Worm (Caenorhabditis elegans) whole organism, young adult: ENCODE results near the gene srz-75.

ENCODE experiments used
- D2030.7 ChIP-seq: fragments of 200-800 bp; sonication (Bioruptor generic); IDR thresholded peaks from 2 replicates; pipeline ENCODE4 v1.3.6; 2022; ENCODE audit warnings: missing genetic modification reagents, missing genetic modification characterization, missing compliant biosample characterization
- T07F8.4 ChIP-seq: sonication (generic microtip); optimal IDR thresholded peaks from 2 replicates; lab custom pipeline; 2016; ENCODE audit warnings: mild to moderate bottlenecking, missing genetic modification characterization, moderate library complexity, missing compliant biosample characterization
- ccch-3 ChIP-seq: fragments of 200-800 bp; sonication (Bioruptor generic); optimal IDR thresholded peaks from 2 replicates; lab custom pipeline; 2018; ENCODE audit warnings: mild to moderate bottlenecking, missing genetic modification characterization, missing compliant biosample characterization
- ceh-58 ChIP-seq: fragments of 200-800 bp; sonication (Bioruptor generic); IDR thresholded peaks from 2 replicates; pipeline ENCODE4 v1.3.6; 2022; ENCODE audit warnings: missing genetic modification characterization, missing compliant biosample characterization
- dox-1 ChIP-seq: fragments of 200-800 bp; sonication (Bioruptor generic); IDR thresholded peaks from 2 replicates; pipeline ENCODE4 v1.3.6; 2022; ENCODE audit warnings: missing genetic modification reagents, missing genetic modification characterization, missing compliant biosample characterization
- dpl-1 ChIP-seq: fragments of 150-350 bp; optimal IDR thresholded peaks from 2 replicates; lab custom pipeline; 2014; ENCODE audit warnings: missing biosample characterization, missing genetic modification reagents, missing genetic modification characterization
- nfya-1 ChIP-seq: sonication (generic microtip); optimal IDR thresholded peaks from 2 replicates; lab custom pipeline; 2017; ENCODE audit warnings: antibody characterized with exemption, missing compliant biosample characterization, missing genetic modification characterization, borderline replicate concordance; ENCODE audit not compliant: insufficient read depth
- nhr-90 ChIP-seq: sonication (generic microtip); optimal IDR thresholded peaks from 2 replicates; lab custom pipeline; 2016; ENCODE audit warnings: missing genotype, mild to moderate bottlenecking, missing genetic modification characterization, missing compliant biosample characterization
- tbx-9 ChIP-seq: sonication (generic microtip); optimal IDR thresholded peaks from 2 replicates; lab custom pipeline; 2016; ENCODE audit warnings: borderline replicate concordance, missing genetic modification characterization, inconsistent platforms, missing compliant biosample characterization

DNA sequence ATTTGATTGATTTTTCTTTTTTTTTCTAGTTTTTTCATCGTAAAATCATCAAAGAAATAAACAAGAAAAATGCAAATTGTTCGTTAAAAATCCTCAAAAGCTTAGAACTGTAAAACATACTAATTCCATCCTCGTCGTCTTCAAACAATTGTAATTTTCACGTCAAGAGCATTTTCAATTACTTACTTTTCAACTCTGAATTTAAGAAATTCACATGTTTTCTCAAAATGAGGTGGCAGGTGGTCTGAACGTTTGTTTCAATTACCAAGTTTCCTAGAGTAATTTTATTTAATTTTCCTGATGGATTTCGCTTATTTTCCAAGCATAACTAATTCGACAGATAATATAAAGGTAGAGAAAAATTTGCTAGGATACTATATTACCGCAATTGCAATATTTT lies 32.7 kb upstream of the srz-75 start, which contains the start of gene srz-104:
- TF ChIP-seq nfya-1 (tag; lab: Kevin White, UChicago) (no peak), tbx-9 (no peak), dox-1 (GFP tag; lab: Robert Waterston, UW) (no peak), ccch-3 (GFP tag; lab: Kevin White, UChicago) (no peak), ceh-58 (GFP tag; lab: Robert Waterston, UW) (no peak), T07F8.4 (tag; lab: Kevin White, UChicago) (no peak), nhr-90 (no peak), D2030.7 (no peak), dpl-1 (GFP tag; lab: Kevin White, UChicago) (no peak)
